Fruit fly (Drosophila melanogaster) whole organism, adult: ENCODE measurements around the gene CG5568.

Experiments
- CG12768 ChIP-seq: fragments of 200-800 bp; sonication (Bioruptor generic); optimal IDR thresholded peaks from 2 replicates; lab custom pipeline; 2017; ENCODE audit warnings: missing biosample characterization, missing genetic modification characterization, mild to moderate bottlenecking, moderate library complexity, missing genetic modification reagents
- CG5204 ChIP-seq: fragments of 200-800 bp; sonication (Bioruptor generic); optimal IDR thresholded peaks from 2 replicates; lab custom pipeline; 2016; ENCODE audit warnings: missing biosample characterization, missing genetic modification characterization
- CG7045 ChIP-seq: fragments of 200-800 bp; sonication (Bioruptor generic); optimal IDR thresholded peaks from 2 replicates; lab custom pipeline; 2017; ENCODE audit warnings: missing biosample characterization, mild to moderate bottlenecking, missing genetic modification characterization
- bab1 ChIP-seq: fragments of 200-800 bp; sonication (Bioruptor generic); optimal IDR thresholded peaks from 3 replicates; lab custom pipeline; 2019; ENCODE audit warnings: missing biosample characterization, mild to moderate bottlenecking, missing genetic modification characterization, moderate library complexity
- cic ChIP-seq: fragments of 200-800 bp; sonication (Bioruptor generic); optimal IDR thresholded peaks from 2 replicates; lab custom pipeline; 2017; ENCODE audit warnings: missing biosample characterization, mild to moderate bottlenecking, missing genetic modification characterization, moderate library complexity
- kay ChIP-seq: fragments of 200-800 bp; sonication (Bioruptor generic); peaks from one replicate; lab custom pipeline; 2016; ENCODE audit warnings: missing biosample characterization, missing genetic modification characterization, borderline replicate concordance
- pad ChIP-seq: fragments of 200-800 bp; sonication (Bioruptor generic); optimal IDR thresholded peaks from 3 replicates; lab custom pipeline; 2017; ENCODE audit warnings: missing biosample characterization, missing genetic modification characterization, mild to moderate bottlenecking, moderate library complexity, missing genetic modification reagents

- TF ChIP-seq cic (GFP tag; lab: Kevin White, UChicago): no peak
- no peak for TF ChIP-seq CG12768 (GFP tag; lab: Kevin White, UChicago)
- TF ChIP-seq CG5204 (GFP tag; lab: Kevin White, UChicago): no peak
- no peak for TF ChIP-seq CG7045 (GFP tag; lab: Kevin White, UChicago)
- TF ChIP-seq pad (GFP tag; lab: Kevin White, UChicago): no peak
- no peak for TF ChIP-seq kay (GFP tag; lab: Kevin White, UChicago)
- no peak for TF ChIP-seq bab1
Observed at dm6 chr3L:5878734-5879291, 7.5 kb downstream of the CG5568 start.
